Worm (Caenorhabditis elegans) whole organism, young adult: ENCODE measurements around the gene elo-6.
A peak's percentile ranks its signal among the peaks of the same experiment; 100 is the strongest.

Experiments used
- B0035.1 ChIP-seq: sonication (generic microtip); optimal IDR thresholded peaks from 2 replicates; lab custom pipeline; 2016; ENCODE audit warnings: missing genetic modification characterization, mild to moderate bottlenecking, missing compliant biosample characterization, missing genotype, missing genetic modification reagents
- B0336.3 ChIP-seq: fragments of 200-800 bp; sonication (Bioruptor generic); IDR thresholded peaks from 2 replicates; pipeline ENCODE4 v1.3.6; 2022; ENCODE audit warnings: missing genetic modification characterization, missing compliant biosample characterization
- F10E7.11 ChIP-seq: sonication (generic microtip); optimal IDR thresholded peaks from 2 replicates; lab custom pipeline; 2017; ENCODE audit warnings: mild to moderate bottlenecking, missing genetic modification characterization, moderate library complexity, missing compliant biosample characterization
- F22D6.2 ChIP-seq: sonication (generic microtip); optimal IDR thresholded peaks from 2 replicates; lab custom pipeline; 2016; ENCODE audit warnings: mild to moderate bottlenecking, missing genetic modification characterization, missing compliant biosample characterization
- F23B12.7 ChIP-seq: sonication (generic microtip); optimal IDR thresholded peaks from 2 replicates; lab custom pipeline; 2017; ENCODE audit warnings: missing genetic modification characterization, mild to moderate bottlenecking, missing compliant biosample characterization, antibody characterized with exemption, moderate library complexity; ENCODE audit not compliant: insufficient read depth
- F39B2.1 ChIP-seq: fragments of 200-800 bp; sonication (Bioruptor generic); IDR thresholded peaks from 2 replicates; pipeline ENCODE4 v1.3.6; 2022; ENCODE audit warnings: missing genetic modification reagents, missing genetic modification characterization, missing compliant biosample characterization
- F49E8.2 ChIP-seq: sonication (generic microtip); optimal IDR thresholded peaks from 3 replicates; lab custom pipeline; 2017; ENCODE audit warnings: missing genetic modification characterization, mild to moderate bottlenecking, missing compliant biosample characterization, antibody characterized with exemption, moderate library complexity; ENCODE audit not compliant: insufficient read depth
- F57A8.1 ChIP-seq: fragments of 200-800 bp; sonication (Bioruptor generic); optimal IDR thresholded peaks from 2 replicates; lab custom pipeline; 2018; ENCODE audit warnings: mild to moderate bottlenecking, missing genetic modification characterization, moderate library complexity, missing compliant biosample characterization
- F57C9.4 ChIP-seq: sonication (generic microtip); optimal IDR thresholded peaks from 2 replicates; lab custom pipeline; 2017; ENCODE audit warnings: mild to moderate bottlenecking, missing genetic modification characterization, missing compliant biosample characterization
- Y56A3A.18 ChIP-seq: fragments of 200-800 bp; sonication (Bioruptor generic); IDR thresholded peaks from 2 replicates; pipeline ENCODE4 v1.3.6; 2022; ENCODE audit warnings: missing genetic modification reagents, missing genetic modification characterization, missing compliant biosample characterization
- Y67H2A.10 ChIP-seq: fragments of 200-800 bp; sonication (Bioruptor generic); conservative IDR thresholded peaks from 2 replicates; pipeline ENCODE4 v1.3.6; 2022; ENCODE audit warnings: missing genetic modification reagents, missing genetic modification characterization, missing compliant biosample characterization
- Y95B8A.8 ChIP-seq: fragments of 200-800 bp; sonication (Bioruptor generic); IDR thresholded peaks from 2 replicates; pipeline ENCODE4 v1.3.6; 2022; ENCODE audit warnings: missing genetic modification reagents, missing genetic modification characterization, missing compliant biosample characterization
- ZK185.1 ChIP-seq: sonication (generic microtip); optimal IDR thresholded peaks from 2 replicates; lab custom pipeline; 2016; ENCODE audit warnings: mild to moderate bottlenecking, missing genetic modification characterization, missing compliant biosample characterization; ENCODE audit not compliant: poor library complexity, severe bottlenecking
- akir-1 ChIP-seq: fragments of 200-800 bp; sonication (Bioruptor generic); optimal IDR thresholded peaks from 2 replicates; lab custom pipeline; 2018; ENCODE audit warnings: mild to moderate bottlenecking, missing genetic modification characterization, moderate library complexity, missing compliant biosample characterization
- aptf-2 ChIP-seq: fragments of 200-800 bp; sonication (Bioruptor generic); conservative IDR thresholded peaks from 2 replicates; pipeline ENCODE4 v1.3.6; 2022; ENCODE audit warnings: missing genetic modification reagents, missing genetic modification characterization, missing compliant biosample characterization
- athp-1 ChIP-seq: sonication (generic microtip); optimal IDR thresholded peaks from 2 replicates; lab custom pipeline; 2017; ENCODE audit warnings: mild to moderate bottlenecking, missing genetic modification characterization, missing compliant biosample characterization
- attf-3 ChIP-seq: fragments of 200-800 bp; sonication (Bioruptor generic); conservative IDR thresholded peaks from 2 replicates; pipeline ENCODE4 v1.3.6; 2022; ENCODE audit warnings: missing genetic modification reagents, missing genetic modification characterization, missing compliant biosample characterization
- attf-5 ChIP-seq: fragments of 200-800 bp; sonication (Bioruptor generic); optimal IDR thresholded peaks from 2 replicates; lab custom pipeline; 2018; ENCODE audit warnings: mild to moderate bottlenecking, missing genetic modification characterization, missing compliant biosample characterization
- cebp-2 ChIP-seq: fragments of 200-800 bp; sonication (Bioruptor generic); IDR thresholded peaks from 2 replicates; pipeline ENCODE4 v1.3.6; 2022; ENCODE audit warnings: missing genetic modification characterization, missing compliant biosample characterization
- ceh-27 ChIP-seq: fragments of 200-800 bp; sonication (Bioruptor generic); optimal IDR thresholded peaks from 2 replicates; lab custom pipeline; 2018; ENCODE audit warnings: mild to moderate bottlenecking, missing genetic modification characterization, moderate library complexity, missing compliant biosample characterization
- ceh-58 ChIP-seq: fragments of 200-800 bp; sonication (Bioruptor generic); IDR thresholded peaks from 2 replicates; pipeline ENCODE4 v1.3.6; 2022; ENCODE audit warnings: missing genetic modification characterization, missing compliant biosample characterization
- dox-1 ChIP-seq: fragments of 200-800 bp; sonication (Bioruptor generic); IDR thresholded peaks from 2 replicates; pipeline ENCODE4 v1.3.6; 2022; ENCODE audit warnings: missing genetic modification reagents, missing genetic modification characterization, missing compliant biosample characterization
- dpff-1 ChIP-seq: sonication (generic microtip); optimal IDR thresholded peaks from 2 replicates; lab custom pipeline; 2017; ENCODE audit warnings: mild to moderate bottlenecking, missing genetic modification characterization, missing compliant biosample characterization
- dpl-1 ChIP-seq: fragments of 150-350 bp; optimal IDR thresholded peaks from 2 replicates; lab custom pipeline; 2014; ENCODE audit warnings: missing biosample characterization, missing genetic modification reagents, missing genetic modification characterization
- egl-44 ChIP-seq: fragments of 200-800 bp; sonication (Bioruptor generic); IDR thresholded peaks from 2 replicates; pipeline ENCODE4 v1.3.6; 2022; ENCODE audit warnings: missing genetic modification reagents, missing genetic modification characterization, missing compliant biosample characterization
- egrh-3 ChIP-seq: fragments of 200-800 bp; sonication (Bioruptor generic); IDR thresholded peaks from 2 replicates; pipeline ENCODE4 v1.3.6; 2022; ENCODE audit warnings: missing genetic modification reagents, missing genetic modification characterization, missing compliant biosample characterization
- ets-4 ChIP-seq: fragments of 200-800 bp; sonication (Bioruptor generic); optimal IDR thresholded peaks from 2 replicates; lab custom pipeline; 2018; ENCODE audit warnings: mild to moderate bottlenecking, missing genetic modification characterization, missing compliant biosample characterization
- hmg-20 ChIP-seq: fragments of 200-800 bp; sonication (Bioruptor generic); IDR thresholded peaks from 2 replicates; pipeline ENCODE4 v1.3.6; 2022; ENCODE audit warnings: missing genetic modification reagents, missing genetic modification characterization, missing compliant biosample characterization
- hsf-1 ChIP-seq: fragments of 200-800 bp; sonication (Bioruptor generic); IDR thresholded peaks from 2 replicates; pipeline ENCODE4 v1.3.6; 2022; ENCODE audit warnings: missing genetic modification reagents, missing genetic modification characterization, missing compliant biosample characterization
- lag-1 ChIP-seq: fragments of 200-800 bp; sonication (Bioruptor generic); IDR thresholded peaks from 2 replicates; pipeline ENCODE4 v1.3.6; 2022; ENCODE audit warnings: missing genetic modification reagents, missing genetic modification characterization, missing compliant biosample characterization
- let-607 ChIP-seq, 2 experiments: fragments of 200-800 bp in 1 of 2; sonication (Bioruptor generic) in 1 of 2; sonication (generic microtip) in 1 of 2; optimal IDR thresholded peaks; 2 replicates each; lab custom pipeline; 2016 to 2018; ENCODE audit warnings: mild to moderate bottlenecking in 2 of 2, missing compliant biosample characterization in 2 of 2, missing genetic modification characterization in 2 of 2, moderate library complexity in 2 of 2, missing genotype in 1 of 2
- lin-54 ChIP-seq: fragments of 200-800 bp; sonication (Bioruptor generic); optimal IDR thresholded peaks from 2 replicates; lab custom pipeline; 2018; ENCODE audit warnings: mild to moderate bottlenecking, missing genetic modification characterization, missing compliant biosample characterization
- madf-10 ChIP-seq: sonication (generic microtip); optimal IDR thresholded peaks from 2 replicates; lab custom pipeline; 2016; ENCODE audit warnings: mild to moderate bottlenecking, missing genetic modification characterization, missing compliant biosample characterization
- mcd-1 ChIP-seq: fragments of 200-800 bp; sonication (Bioruptor generic); IDR thresholded peaks from 2 replicates; pipeline ENCODE4 v1.3.6; 2022; ENCODE audit warnings: missing genetic modification reagents, missing genetic modification characterization, missing compliant biosample characterization
- mxl-1 ChIP-seq: sonication (generic microtip); optimal IDR thresholded peaks from 2 replicates; lab custom pipeline; 2016; ENCODE audit warnings: missing genetic modification characterization, missing compliant biosample characterization
- nfyb-1 ChIP-seq: fragments of 200-800 bp; sonication (Bioruptor generic); IDR thresholded peaks from 2 replicates; pipeline ENCODE4 v1.3.6; 2022; ENCODE audit warnings: missing genetic modification reagents, missing genetic modification characterization, missing compliant biosample characterization
- nhr-27 ChIP-seq: fragments of 200-800 bp; sonication (Bioruptor generic); optimal IDR thresholded peaks from 2 replicates; lab custom pipeline; 2018; ENCODE audit warnings: mild to moderate bottlenecking, missing genetic modification characterization, moderate library complexity, missing compliant biosample characterization
- nhr-80 ChIP-seq: sonication (generic microtip); optimal IDR thresholded peaks from 2 replicates; lab custom pipeline; 2016; ENCODE audit warnings: missing genetic modification characterization, missing compliant biosample characterization
- pha-4 ChIP-seq: fragments of 150-350 bp; sonication (generic microtip); optimal IDR thresholded peaks from 2 replicates; lab custom pipeline; 2014; ENCODE audit warnings: missing biosample characterization, missing genetic modification reagents, missing genetic modification characterization
- rpc-1 ChIP-seq, 2 experiments: fragments of 150-350 bp in 1 of 2; sonication (generic microtip) in 1 of 2; optimal IDR thresholded peaks; 2 replicates each; lab custom pipeline; 2014 to 2018; ENCODE audit warnings: missing biosample characterization in 1 of 2, missing genetic modification characterization in 1 of 2, missing genetic modification reagents in 1 of 2, missing genotype in 1 of 2
- snpc-1.3 ChIP-seq: sonication (generic microtip); optimal IDR thresholded peaks from 2 replicates; lab custom pipeline; 2017; ENCODE audit warnings: missing genetic modification characterization, mild to moderate bottlenecking, missing compliant biosample characterization, antibody characterized with exemption, moderate library complexity, missing genotype, missing genetic modification reagents; ENCODE audit not compliant: insufficient read depth
- tbp1 ChIP-seq: fragments of 200-800 bp; sonication (Bioruptor generic); optimal IDR thresholded peaks from 2 replicates; lab custom pipeline; 2018; ENCODE audit warnings: mild to moderate bottlenecking, missing genetic modification characterization, missing compliant biosample characterization
- tbx-9 ChIP-seq: sonication (generic microtip); optimal IDR thresholded peaks from 2 replicates; lab custom pipeline; 2016; ENCODE audit warnings: borderline replicate concordance, missing genetic modification characterization, inconsistent platforms, missing compliant biosample characterization
- xnd-1 ChIP-seq: sonication (generic microtip); optimal IDR thresholded peaks from 2 replicates; lab custom pipeline; 2016; ENCODE audit warnings: missing genotype, missing genetic modification reagents, missing genetic modification characterization, missing compliant biosample characterization
- zim-3 ChIP-seq: sonication (generic microtip); optimal IDR thresholded peaks from 2 replicates; lab custom pipeline; 2017; ENCODE audit warnings: mild to moderate bottlenecking, missing genetic modification characterization, moderate library complexity, missing compliant biosample characterization
- ztf-18 ChIP-seq: sonication (generic microtip); optimal IDR thresholded peaks from 2 replicates; lab custom pipeline; 2016; ENCODE audit warnings: missing genotype, mild to moderate bottlenecking, missing genetic modification characterization, missing compliant biosample characterization
- ztf-22 ChIP-seq: fragments of 200-800 bp; sonication (Bioruptor generic); optimal IDR thresholded peaks from 2 replicates; lab custom pipeline; 2018; ENCODE audit warnings: mild to moderate bottlenecking, missing genetic modification characterization, moderate library complexity, missing compliant biosample characterization
- ztf-26 ChIP-seq: sonication (generic microtip); optimal IDR thresholded peaks from 2 replicates; lab custom pipeline; 2017; ENCODE audit warnings: missing genetic modification characterization, missing compliant biosample characterization

elo-6 gene

DNA sequence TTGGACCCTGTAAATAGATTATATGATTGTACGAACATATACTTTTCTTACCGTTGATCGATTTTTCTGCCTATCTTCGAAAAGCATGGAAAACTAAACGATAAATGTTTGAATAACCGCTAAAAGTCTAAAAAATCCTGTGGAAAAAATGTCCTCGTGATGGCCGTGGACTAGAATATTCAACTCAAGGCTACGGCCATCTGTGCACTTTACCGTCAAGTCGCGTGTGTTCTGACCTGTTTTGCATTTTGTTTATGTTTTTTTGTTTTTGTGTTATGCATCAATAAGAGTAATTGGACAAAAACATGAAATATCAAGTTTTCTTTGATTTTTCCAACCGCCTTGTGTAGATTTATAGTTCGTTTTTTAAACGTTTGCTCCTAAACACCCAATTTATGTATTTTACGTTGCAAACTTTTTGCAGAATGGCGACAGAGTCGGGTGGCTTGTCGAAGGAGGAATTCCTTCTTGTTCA lies 24.2 kb downstream of the elo-6 start, which contains the start of the genes hda-6 and F41H10.4 (continued):
- no peak for TF ChIP-seq Y67H2A.10 (GFP tag; lab: Robert Waterston, UW)
- TF ChIP-seq F39B2.1 (GFP tag; lab: Robert Waterston, UW): no peak
- TF ChIP-seq F49E8.2 (tag; lab: Kevin White, UChicago): no peak
- TF ChIP-seq attf-3 (GFP tag; lab: Robert Waterston, UW): no peak
- peak; percentile 12 for TF ChIP-seq madf-10 (tag; lab: Kevin White, UChicago)
- no peak for TF ChIP-seq zim-3 (tag; lab: Kevin White, UChicago)
- no peak for TF ChIP-seq aptf-2
- TF ChIP-seq athp-1 (tag; lab: Kevin White, UChicago): peak; percentile 64
- TF ChIP-seq ceh-58 (GFP tag; lab: Robert Waterston, UW): no peak
- peak; percentile 84 for TF ChIP-seq dox-1 (GFP tag; lab: Robert Waterston, UW)
- TF ChIP-seq let-607 (tag; optimal IDR thresholded peaks at IDR 0.05; lab: Kevin White, UChicago): peak in 1 of 2 experiments; percentile 9
- TF ChIP-seq mxl-1 (tag; lab: Kevin White, UChicago): no peak
- TF ChIP-seq ets-4 (GFP tag; lab: Kevin White, UChicago): no peak
- no peak for TF ChIP-seq ztf-22 (GFP tag; lab: Kevin White, UChicago)
- TF ChIP-seq nhr-80: peak; percentile 20
- peak; percentile 3 for TF ChIP-seq dpl-1 (GFP tag; lab: Kevin White, UChicago)
- TF ChIP-seq rpc-1 (optimal IDR thresholded peaks at IDR 0.05; lab: Kevin White, UChicago): no peak
- TF ChIP-seq rpc-1 (tag; optimal IDR thresholded peaks at IDR 0.05; lab: Kevin White, UChicago): no peak
- TF ChIP-seq pha-4 (tag; lab: Kevin White, UChicago): no peak
- peak; percentile 92 for TF ChIP-seq ceh-27 (GFP tag; lab: Kevin White, UChicago)
- TF ChIP-seq snpc-1.3 (tag; lab: Kevin White, UChicago): peak; percentile 47
- peak; percentile 4 for TF ChIP-seq F23B12.7
- TF ChIP-seq tbx-9 (tag; lab: Kevin White, UChicago): no peak
- TF ChIP-seq F57A8.1 (GFP tag; lab: Kevin White, UChicago): no peak
- TF ChIP-seq Y95B8A.8: no peak
- TF ChIP-seq Y56A3A.18 (GFP tag; lab: Robert Waterston, UW): no peak
- TF ChIP-seq cebp-2 (GFP tag; lab: Robert Waterston, UW): no peak
- no peak for TF ChIP-seq lag-1 (GFP tag; lab: Robert Waterston, UW)
- peak; percentile 77 for TF ChIP-seq mcd-1 (GFP tag; lab: Robert Waterston, UW)
- peak; percentile 56 for TF ChIP-seq tbp1 (GFP tag; lab: Kevin White, UChicago)
- no peak for TF ChIP-seq hsf-1 (GFP tag; lab: Robert Waterston, UW)
- no peak for TF ChIP-seq akir-1 (GFP tag; lab: Kevin White, UChicago)
- TF ChIP-seq egrh-3 (GFP tag; lab: Robert Waterston, UW): no peak
- TF ChIP-seq F10E7.11 (tag; lab: Kevin White, UChicago): no peak
- TF ChIP-seq F57C9.4 (tag; lab: Kevin White, UChicago): no peak
- TF ChIP-seq dpff-1 (tag; lab: Kevin White, UChicago): no peak
- peak; percentile 71 for TF ChIP-seq lin-54 (GFP tag; lab: Kevin White, UChicago)
- no peak for TF ChIP-seq egl-44 (GFP tag; lab: Robert Waterston, UW)
- peak; percentile 86 for TF ChIP-seq attf-5
- TF ChIP-seq B0336.3 (GFP tag; lab: Robert Waterston, UW): 0 out of 2 replicates have a peak, but pooled peaks have one; percentile 31
- peak; percentile 88 for TF ChIP-seq ZK185.1 (tag; lab: Kevin White, UChicago)
- TF ChIP-seq nhr-27 (tag; lab: Kevin White, UChicago): no peak
- TF ChIP-seq nfyb-1 (GFP tag; lab: Robert Waterston, UW): peak; percentile 40; the same call in 1 of the 2 replicates
- TF ChIP-seq hmg-20 (GFP tag; lab: Robert Waterston, UW): no peak
- TF ChIP-seq ztf-26: no peak
- TF ChIP-seq xnd-1 (tag; lab: Kevin White, UChicago): no peak
- no peak for TF ChIP-seq F22D6.2 (tag; lab: Kevin White, UChicago)
- TF ChIP-seq ztf-18 (tag; lab: Kevin White, UChicago): peak; percentile 39
- TF ChIP-seq B0035.1: no peak
